Fruit fly (Drosophila melanogaster) whole organism, embryonic: ENCODE measurements around the gene CG32163.
A peak's percentile ranks its signal among the peaks of the same experiment; 100 is the strongest.

Source experiments
- Adf1 ChIP-seq: fragments of 200-800 bp; sonication (Bioruptor generic); IDR thresholded peaks from 2 replicates; pipeline ENCODE4 v1.3.6; 2022; ENCODE audit warnings: missing biosample characterization, missing genetic modification characterization
- Aef1 ChIP-seq: fragments of 200-800 bp; sonication (Bioruptor generic); IDR thresholded peaks from 3 replicates; pipeline ENCODE4 v1.3.6; 2022; ENCODE audit warnings: missing biosample characterization, missing genetic modification characterization
- C15 ChIP-seq: fragments of 200-800 bp; sonication (Bioruptor generic); IDR thresholded peaks from 3 replicates; pipeline ENCODE4 v1.3.6; 2022; ENCODE audit warnings: missing biosample characterization, missing genetic modification characterization
- CG10267 ChIP-seq: fragments of 200-800 bp; sonication (Bioruptor generic); optimal IDR thresholded peaks from 2 replicates; lab custom pipeline; 2018; ENCODE audit warnings: missing biosample characterization, mild to moderate bottlenecking, missing genetic modification characterization, moderate library complexity
- CG11085 ChIP-seq: fragments of 200-800 bp; sonication (Bioruptor generic); IDR thresholded peaks from 2 replicates; pipeline ENCODE4 v1.3.6; 2022; ENCODE audit warnings: missing biosample characterization, missing genetic modification characterization
- CG11696 ChIP-seq: fragments of 200-800 bp; sonication (Bioruptor generic); IDR thresholded peaks from 2 replicates; pipeline ENCODE4 v1.3.6; 2022; ENCODE audit warnings: missing biosample characterization, missing genetic modification characterization
- CG15696 ChIP-seq: fragments of 200-800 bp; sonication (Bioruptor generic); optimal IDR thresholded peaks from 2 replicates; lab custom pipeline; 2019; ENCODE audit warnings: missing biosample characterization, mild to moderate bottlenecking, missing genetic modification characterization, moderate library complexity
- CG17361 ChIP-seq: fragments of 200-800 bp; sonication (Bioruptor generic); IDR thresholded peaks from 3 replicates; pipeline ENCODE4 v1.3.6; 2022; ENCODE audit warnings: missing biosample characterization, missing genetic modification characterization
- CG17385 ChIP-seq: fragments of 200-800 bp; sonication (Bioruptor generic); optimal IDR thresholded peaks from 3 replicates; lab custom pipeline; 2018; ENCODE audit warnings: missing biosample characterization, mild to moderate bottlenecking, missing genetic modification characterization
- CG18262 ChIP-seq: fragments of 200-800 bp; optimal IDR thresholded peaks from 3 replicates; lab custom pipeline; 2019; ENCODE audit warnings: missing biosample characterization, mild to moderate bottlenecking, missing genetic modification characterization, moderate library complexity
- CG2712 ChIP-seq: fragments of 200-800 bp; optimal IDR thresholded peaks from 3 replicates; lab custom pipeline; 2019; ENCODE audit warnings: missing biosample characterization, mild to moderate bottlenecking, missing genetic modification characterization, moderate library complexity
- CG34422 ChIP-seq: fragments of 200-800 bp; sonication (Bioruptor generic); IDR thresholded peaks from 3 replicates; pipeline ENCODE4 v1.3.6; 2022; ENCODE audit warnings: missing biosample characterization, missing genetic modification characterization
- CG4424 ChIP-seq: fragments of 200-800 bp; sonication (Bioruptor generic); optimal IDR thresholded peaks from 3 replicates; lab custom pipeline; 2016; ENCODE audit warnings: missing biosample characterization, missing genetic modification characterization
- CG4707 ChIP-seq: fragments of 200-800 bp; sonication (Bioruptor generic); optimal IDR thresholded peaks from 2 replicates; lab custom pipeline; 2018; ENCODE audit warnings: missing biosample characterization, mild to moderate bottlenecking, missing genetic modification characterization, moderate library complexity
- CG6254 ChIP-seq: fragments of 200-800 bp; sonication (Bioruptor generic); optimal IDR thresholded peaks from 3 replicates; lab custom pipeline; 2017; ENCODE audit warnings: mild to moderate bottlenecking, missing biosample characterization, missing genetic modification reagents, missing genetic modification characterization
- CG7271 ChIP-seq: fragments of 200-800 bp; sonication (Bioruptor generic); optimal IDR thresholded peaks from 2 replicates; lab custom pipeline; 2018; ENCODE audit warnings: missing biosample characterization, mild to moderate bottlenecking, missing genetic modification characterization, moderate library complexity
- CG8478 ChIP-seq: fragments of >200 bp; optimal IDR thresholded peaks from 2 replicates; lab custom pipeline; 2018
- CG9727 ChIP-seq: fragments of 200-800 bp; sonication (Bioruptor generic); optimal IDR thresholded peaks from 3 replicates; lab custom pipeline; 2017; ENCODE audit warnings: missing biosample characterization, mild to moderate bottlenecking, missing genetic modification characterization
- CG9797 ChIP-seq: fragments of 200-800 bp; sonication (Bioruptor generic); optimal IDR thresholded peaks from 3 replicates; lab custom pipeline; 2018; ENCODE audit warnings: missing biosample characterization, mild to moderate bottlenecking, missing genetic modification characterization
- CTCF ChIP-seq: fragments of 200-800 bp; sonication (Bioruptor generic); optimal IDR thresholded peaks from 2 replicates; lab custom pipeline; 2017; ENCODE audit warnings: missing biosample characterization, mild to moderate bottlenecking, missing genetic modification characterization, moderate library complexity
- D19B ChIP-seq: fragments of 200-800 bp; sonication (Bioruptor generic); optimal IDR thresholded peaks from 2 replicates; lab custom pipeline; 2017; ENCODE audit warnings: missing biosample characterization, mild to moderate bottlenecking, missing genetic modification characterization
- Dip2 ChIP-seq: fragments of 200-800 bp; sonication (Bioruptor generic); IDR thresholded peaks from 2 replicates; pipeline ENCODE4 v1.3.6; 2022; ENCODE audit warnings: missing biosample characterization, missing genetic modification characterization
- E2f2 ChIP-seq: fragments of 200-800 bp; sonication (Bioruptor generic); IDR thresholded peaks from 2 replicates; pipeline ENCODE4 v1.3.6; 2022; ENCODE audit warnings: missing biosample characterization, missing genetic modification characterization
- HmgZ ChIP-seq: fragments of 200-800 bp; sonication (Bioruptor generic); optimal IDR thresholded peaks from 2 replicates; lab custom pipeline; 2018; ENCODE audit warnings: missing biosample characterization, mild to moderate bottlenecking, missing genetic modification characterization
- Hr51 ChIP-seq, 2 experiments: fragments of 200-800 bp; sonication (Bioruptor generic); optimal IDR thresholded peaks; 2 replicates in 1 of 2; 3 replicates in 1 of 2; lab custom pipeline; 2016 to 2018; ENCODE audit warnings: missing biosample characterization in 2 of 2, missing genetic modification characterization in 2 of 2, mild to moderate bottlenecking in 1 of 2, moderate library complexity in 1 of 2
- Hsf ChIP-seq: fragments of 200-800 bp; sonication (Bioruptor generic); optimal IDR thresholded peaks from 3 replicates; lab custom pipeline; 2016; ENCODE audit warnings: missing biosample characterization, missing genetic modification characterization
- Med ChIP-seq: fragments of 200-800 bp; sonication (Bioruptor generic); peaks from one replicate; lab custom pipeline; 2016; ENCODE audit warnings: missing biosample characterization, missing genetic modification characterization, mild to moderate bottlenecking, inconsistent platforms, moderate library complexity
- Nf-YC ChIP-seq: fragments of 200-800 bp; optimal IDR thresholded peaks from 3 replicates; lab custom pipeline; 2019; ENCODE audit warnings: missing biosample characterization, mild to moderate bottlenecking, missing genetic modification characterization, moderate library complexity
- Opbp ChIP-seq: fragments of 200-800 bp; sonication (Bioruptor generic); IDR thresholded peaks from 3 replicates; pipeline ENCODE4 v1.3.6; 2022; ENCODE audit warnings: missing biosample characterization, missing genetic modification characterization; ENCODE audit not compliant: partially characterized antibody
- Optix ChIP-seq: fragments of 200-800 bp; sonication (Bioruptor generic); IDR thresholded peaks from 3 replicates; pipeline ENCODE4 v1.3.6; 2022; ENCODE audit warnings: missing biosample characterization, missing genetic modification characterization
- PHDP ChIP-seq: fragments of 200-800 bp; sonication (Bioruptor generic); optimal IDR thresholded peaks from 3 replicates; lab custom pipeline; 2018; ENCODE audit warnings: missing biosample characterization, mild to moderate bottlenecking, missing genetic modification characterization, moderate library complexity
- Sin3A ChIP-seq: fragments of >200 bp; optimal IDR thresholded peaks from 2 replicates; lab custom pipeline; 2018
- Stat92E ChIP-seq, 3 experiments: fragments of >200 bp in 2 of 3; fragments of 200-800 bp in 1 of 3; sonication (Bioruptor generic) in 1 of 3; optimal IDR thresholded peaks; 2 replicates each; lab custom pipeline; 2017 to 2019; ENCODE audit warnings: missing biosample characterization in 3 of 3, missing genetic modification characterization in 3 of 3, mild to moderate bottlenecking in 1 of 3, moderate library complexity in 1 of 3
- ara ChIP-seq: fragments of 200-800 bp; sonication (Bioruptor generic); IDR thresholded peaks from 2 replicates; pipeline ENCODE4 v1.3.6; 2022; ENCODE audit warnings: missing biosample characterization, missing genetic modification characterization
- bbx ChIP-seq: fragments of 200-800 bp; sonication (Bioruptor generic); IDR thresholded peaks from 2 replicates; pipeline ENCODE4 v1.3.6; 2022; ENCODE audit warnings: missing biosample characterization, missing genetic modification characterization; ENCODE audit not compliant: partially characterized antibody
- btn ChIP-seq: fragments of 200-800 bp; sonication (Bioruptor generic); optimal IDR thresholded peaks from 2 replicates; lab custom pipeline; 2016; ENCODE audit warnings: missing biosample characterization, missing genetic modification characterization
- chif ChIP-seq, 2 experiments: fragments of 200-800 bp; sonication (Bioruptor generic); optimal IDR thresholded peaks; 3 replicates each; lab custom pipeline; 2016; ENCODE audit warnings: missing biosample characterization in 2 of 2, missing genetic modification characterization in 2 of 2
- crol ChIP-seq: fragments of 200-800 bp; sonication (Bioruptor generic); IDR thresholded peaks from 2 replicates; pipeline ENCODE4 v1.3.6; 2022; ENCODE audit warnings: missing biosample characterization, missing genetic modification characterization
- dimm ChIP-seq: fragments of 200-800 bp; sonication (Bioruptor generic); IDR thresholded peaks from 2 replicates; pipeline ENCODE4 v1.3.6; 2022; ENCODE audit warnings: missing biosample characterization, missing genetic modification characterization
- fd96Cb ChIP-seq: fragments of 200-800 bp; sonication (Bioruptor generic); optimal IDR thresholded peaks from 2 replicates; lab custom pipeline; 2018; ENCODE audit warnings: missing biosample characterization, mild to moderate bottlenecking, missing genetic modification characterization, moderate library complexity
- hb ChIP-seq: fragments of 200-800 bp; sonication (Bioruptor generic); IDR thresholded peaks from 3 replicates; pipeline ENCODE4 v1.3.6; 2022; ENCODE audit warnings: missing biosample characterization, missing genetic modification characterization; ENCODE audit not compliant: partially characterized antibody
- insv ChIP-seq, 2 experiments: fragments of 200-800 bp; sonication (Bioruptor generic); optimal IDR thresholded peaks; 3 replicates each; lab custom pipeline; 2016 to 2018; ENCODE audit warnings: missing biosample characterization in 2 of 2, missing genetic modification characterization in 2 of 2
- kah ChIP-seq: fragments of 200-800 bp; sonication (Bioruptor generic); optimal IDR thresholded peaks from 2 replicates; lab custom pipeline; 2018; ENCODE audit warnings: missing biosample characterization, mild to moderate bottlenecking, missing genetic modification characterization
- lbe ChIP-seq: fragments of 200-800 bp; sonication (Bioruptor generic); optimal IDR thresholded peaks from 2 replicates; lab custom pipeline; 2016; ENCODE audit warnings: missing biosample characterization, mild to moderate bottlenecking, missing genetic modification characterization
- maf-S ChIP-seq: fragments of 200-800 bp; sonication (Bioruptor generic); optimal IDR thresholded peaks from 2 replicates; lab custom pipeline; 2016; ENCODE audit warnings: missing biosample characterization, missing genetic modification characterization
- mirr ChIP-seq: fragments of 200-800 bp; sonication (Bioruptor generic); optimal IDR thresholded peaks from 3 replicates; lab custom pipeline; 2018; ENCODE audit warnings: missing biosample characterization, mild to moderate bottlenecking, missing genetic modification characterization
- psq ChIP-seq: fragments of 200-800 bp; sonication (Bioruptor generic); optimal IDR thresholded peaks from 2 replicates; lab custom pipeline; 2017; ENCODE audit warnings: missing biosample characterization, missing genetic modification characterization
- pum ChIP-seq: fragments of 200-800 bp; sonication (Bioruptor generic); optimal IDR thresholded peaks from 2 replicates; lab custom pipeline; 2016; ENCODE audit warnings: missing biosample characterization, missing genetic modification characterization
- sima ChIP-seq: fragments of 200-800 bp; sonication (Bioruptor generic); optimal IDR thresholded peaks from 2 replicates; lab custom pipeline; 2016; ENCODE audit warnings: missing biosample characterization, missing genetic modification characterization
- so ChIP-seq: fragments of 200-800 bp; sonication (Bioruptor generic); IDR thresholded peaks from 3 replicates; pipeline ENCODE4 v1.3.6; 2022; ENCODE audit warnings: missing biosample characterization, missing genetic modification characterization
- toy ChIP-seq: fragments of 200-800 bp; sonication (Bioruptor generic); IDR thresholded peaks from 2 replicates; pipeline ENCODE4 v1.3.6; 2022; ENCODE audit warnings: missing biosample characterization, missing genetic modification characterization
- vnd ChIP-seq: fragments of 200-800 bp; sonication (Bioruptor generic); IDR thresholded peaks from 3 replicates; pipeline ENCODE4 v1.3.6; 2022; ENCODE audit warnings: missing biosample characterization, missing genetic modification characterization; ENCODE audit not compliant: partially characterized antibody
- vvl ChIP-seq: fragments of 200-800 bp; sonication (Bioruptor generic); IDR thresholded peaks from 2 replicates; pipeline ENCODE4 v1.3.6; 2022; ENCODE audit warnings: missing biosample characterization, missing genetic modification characterization

CG32163 gene

DNA sequence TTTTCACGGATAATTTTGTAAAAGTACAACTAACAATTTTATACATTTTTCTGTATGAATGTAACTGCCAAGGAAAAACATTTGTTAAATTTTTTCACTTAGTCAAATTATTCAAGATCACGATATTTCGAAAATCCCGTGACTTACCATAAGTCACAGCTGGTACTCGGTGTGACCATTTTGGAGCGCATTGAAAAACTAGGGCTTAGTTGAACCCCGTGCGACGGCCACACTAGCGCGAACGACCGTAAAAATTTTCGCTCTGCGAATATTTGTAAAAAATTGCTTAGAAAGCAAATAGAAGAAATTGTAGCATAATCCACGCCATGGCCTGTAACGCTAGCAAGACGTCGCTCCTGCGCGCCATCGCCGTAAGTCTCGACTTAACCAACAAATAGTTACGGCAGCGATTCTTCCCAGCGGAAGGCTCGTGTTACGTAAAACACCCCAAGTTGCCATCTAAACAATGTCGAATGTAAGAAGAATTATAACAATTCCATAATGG is 2.8 kb upstream of the CG32163 start, which contains the start of gene UQCR-C2 (continued):
- TF ChIP-seq Aef1 (GFP tag; lab: Robert Waterston, UW) (no peak), Hr51 (GFP tag; optimal IDR thresholded peaks at IDR 0.05; lab: Kevin White, UChicago) (no peak), D19B (no peak), CG17361 (GFP tag; lab: Robert Waterston, UW) (no peak), E2f2 (GFP tag; lab: Robert Waterston, UW) (peak; percentile 63), CG10267 (peak; percentile 55), CG18262 (tag; lab: Kevin White, UChicago) (no peak), CG11696 (GFP tag; lab: Robert Waterston, UW) (no peak), btn (GFP tag; lab: Kevin White, UChicago) (no peak), CG17385 (GFP tag; lab: Kevin White, UChicago) (no peak), Med (GFP tag; lab: Kevin White, UChicago) (peak; percentile 84), Hsf (no peak), CG2712 (tag; lab: Kevin White, UChicago) (peak; percentile 45), maf-S (GFP tag; lab: Kevin White, UChicago) (no peak), PHDP (tag; lab: Kevin White, UChicago) (peak; percentile 40), insv (GFP tag; optimal IDR thresholded peaks at IDR 0.05; lab: Kevin White, UChicago) (no peak), bbx (GFP tag; lab: Robert Waterston, UW) (peak; percentile 38), CG8478 (lab: Kevin White, UChicago) (no peak), ara (GFP tag; lab: Robert Waterston, UW) (no peak), CG11085 (no peak), vnd (no peak), sima (no peak), Nf-YC (tag; lab: Kevin White, UChicago) (peak; percentile 29), hb (no peak), dimm (no peak), CG9797 (peak; percentile 91), Stat92E (GFP tag; optimal IDR thresholded peaks at IDR 0.05; lab: Kevin White, UChicago) (peak in 1 of 3 experiments; percentile 52), C15 (GFP tag; lab: Robert Waterston, UW) (no peak), chif (GFP tag; optimal IDR thresholded peaks at IDR 0.05; lab: Kevin White, UChicago) (no peak), CG6254 (no peak), kah (GFP tag; lab: Kevin White, UChicago) (no peak), Sin3A (lab: Kevin White, UChicago) (peak; percentile 39), Optix (GFP tag; lab: Robert Waterston, UW) (no peak), Dip2 (GFP tag; lab: Robert Waterston, UW) (no peak), psq (GFP tag; lab: Kevin White, UChicago) (no peak), fd96Cb (tag; lab: Kevin White, UChicago) (no peak), CG34422 (no peak), pum (GFP tag; lab: Kevin White, UChicago) (no peak), so (GFP tag; lab: Robert Waterston, UW) (no peak), CG4424 (GFP tag; lab: Kevin White, UChicago) (no peak), CG4707 (GFP tag; lab: Kevin White, UChicago) (no peak), vvl (peak; percentile 49), mirr (GFP tag; lab: Kevin White, UChicago) (no peak), CG9727 (GFP tag; lab: Kevin White, UChicago) (peak; percentile 20), CG7271 (tag; lab: Kevin White, UChicago) (no peak), CG15696 (tag; lab: Kevin White, UChicago) (no peak), Opbp (GFP tag; lab: Robert Waterston, UW) (peak; percentile 42; the same call in 1 of the 3 replicates), crol (GFP tag; lab: Robert Waterston, UW) (no peak), HmgZ (peak; percentile 75), lbe (no peak), toy (GFP tag; lab: Robert Waterston, UW) (no peak), Adf1 (GFP tag; lab: Robert Waterston, UW) (no peak), CTCF (GFP tag; lab: Kevin White, UChicago) (peak; percentile 25)
